Worm (Caenorhabditis elegans): ENCODE results near the gene pbs-1.
"Not testable (repeated sequence)": the region's sequence is repeated elsewhere in the genome, so short reads cannot be mapped to it uniquely, and the experiment has no call there.

DNA sequence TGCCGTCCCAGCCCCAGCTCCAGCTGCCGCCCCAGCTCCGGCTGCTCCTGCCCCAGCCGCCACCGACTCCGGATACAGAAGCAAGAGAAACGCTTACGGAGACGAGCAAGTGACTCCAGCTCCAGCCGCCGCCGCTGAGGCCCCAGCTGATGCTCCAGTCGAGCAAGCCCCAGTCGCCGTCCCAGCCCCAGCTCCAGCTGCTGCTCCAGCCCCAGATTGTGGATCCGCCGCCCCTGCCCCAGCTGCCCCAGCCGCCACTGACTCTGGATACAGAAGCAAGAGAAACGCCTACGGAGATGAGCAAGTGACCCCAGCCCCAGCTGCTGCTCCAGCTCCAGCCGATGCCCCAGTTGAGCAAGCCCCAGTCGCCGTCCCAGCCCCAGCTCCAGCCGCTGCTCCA, 12.9 kb upstream of the pbs-1 start:
- not testable (repeated sequence) for TF ChIP-seq lin-40 (tag; optimal IDR thresholded peaks at IDR 0.05)
- TF ChIP-seq ceh-91 (GFP tag; IDR thresholded peaks at IDR 0.05): 0 out of 2 replicates have a peak, but pooled peaks have one; percentile 10

All from whole organism, young adult.